Fruit fly (Drosophila melanogaster): ENCODE results near the gene Madm.

Gene Madm

dm6 chr3R:5789025-5789953 is 47.0 kb downstream of the Madm start, which contains the start of the genes Hat1 and Rpn5:
Hat1 (minus strand) TSS chr3R:5789384.
Rpn5 (plus strand) TSS chr3R:5789493.
- TF ChIP-seq insv (optimal IDR thresholded peaks at IDR 0.05) (no peak), Myc (optimal IDR thresholded peaks at IDR 0.05) (no peak), Sin3A (optimal IDR thresholded peaks at IDR 0.05) (no peak), psq (optimal IDR thresholded peaks at IDR 0.05) (no peak), h (optimal IDR thresholded peaks at IDR 0.05) (no peak), ttk (optimal IDR thresholded peaks at IDR 0.05) (no peak)

dm6 chr3R:5791497-5791896 is 49.2 kb downstream of the Madm start, which contains the start of gene Hpf1:
Hpf1 (plus strand) TSS chr3R:5791879.
- TF ChIP-seq insv (optimal IDR thresholded peaks at IDR 0.05) (no peak), h (optimal IDR thresholded peaks at IDR 0.05) (no peak), Sin3A (optimal IDR thresholded peaks at IDR 0.05) (no peak), psq (optimal IDR thresholded peaks at IDR 0.05) (no peak), Myc (optimal IDR thresholded peaks at IDR 0.05) (no peak)

dm6 chr3R:5794267-5795089 is 52.2 kb downstream of the Madm start, which contains the start of the genes PSMG1 and CG10979:
PSMG1 (minus strand) TSS chr3R:5794317.
CG10979 (plus strand) TSS chr3R:5794705.
- TF ChIP-seq ttk (optimal IDR thresholded peaks at IDR 0.05): no peak
- TF ChIP-seq insv (optimal IDR thresholded peaks at IDR 0.05): no peak
- TF ChIP-seq h (optimal IDR thresholded peaks at IDR 0.05): no peak
- TF ChIP-seq Sin3A (optimal IDR thresholded peaks at IDR 0.05): no peak
- TF ChIP-seq psq (optimal IDR thresholded peaks at IDR 0.05): no peak
- no peak for TF ChIP-seq Myc (optimal IDR thresholded peaks at IDR 0.05)
